Worm (Caenorhabditis elegans) whole organism, L1 larva: Measurements from ENCODE around the gene srd-16.

Source experiments
- F16B12.6 ChIP-seq: fragments of 150-350 bp; optimal IDR thresholded peaks from 2 replicates; lab custom pipeline; 2014; ENCODE audit warnings: missing biosample characterization, missing genetic modification characterization
- aha-1 ChIP-seq: fragments of 150-350 bp; optimal IDR thresholded peaks from 2 replicates; lab custom pipeline; 2014; ENCODE audit warnings: missing biosample characterization, missing genetic modification characterization
- aly-2 ChIP-seq: fragments of 150-350 bp; optimal IDR thresholded peaks from 2 replicates; lab custom pipeline; 2014; ENCODE audit warnings: missing biosample characterization, missing genetic modification characterization
- ama-1 ChIP-seq: fragments of 150-350 bp; optimal IDR thresholded peaks from 2 replicates; lab custom pipeline; 2014
- dpl-1 ChIP-seq, 3 experiments: fragments of 150-350 bp in 2 of 3; sonication (generic microtip) in 1 of 3; optimal IDR thresholded peaks; 2 replicates each; lab custom pipeline; 2014 to 2017; ENCODE audit warnings: missing biosample characterization in 3 of 3, missing genetic modification characterization in 3 of 3, missing genetic modification reagents in 3 of 3
- efl-1 ChIP-seq, 4 experiments: fragments of 150-350 bp; optimal IDR thresholded peaks in 3 of 4; peaks in 1 of 4; 1 replicate in 1 of 4; 2 replicates in 3 of 4; lab custom pipeline; 2014; ENCODE audit warnings: missing biosample characterization in 2 of 4, missing genetic modification characterization in 2 of 4, missing genetic modification reagents in 2 of 4
- lir-3 ChIP-seq: sonication (generic microtip); optimal IDR thresholded peaks from 2 replicates; lab custom pipeline; 2016; ENCODE audit warnings: mild to moderate bottlenecking, missing genetic modification characterization, moderate library complexity, missing compliant biosample characterization; ENCODE audit not compliant: poor library complexity
- lsy-2 ChIP-seq, 2 experiments: fragments of 150-350 bp; optimal IDR thresholded peaks; 2 replicates each; lab custom pipeline; 2014; ENCODE audit warnings: missing biosample characterization in 2 of 2, missing genetic modification characterization in 2 of 2
- nhr-11 ChIP-seq: fragments of 150-350 bp; optimal IDR thresholded peaks from 2 replicates; lab custom pipeline; 2014; ENCODE audit warnings: missing biosample characterization, missing genetic modification characterization
- nhr-12 ChIP-seq: sonication (generic microtip); optimal IDR thresholded peaks from 2 replicates; lab custom pipeline; 2017; ENCODE audit warnings: missing biosample characterization, missing genetic modification characterization
- nhr-77 ChIP-seq: fragments of 150-350 bp; optimal IDR thresholded peaks from 2 replicates; lab custom pipeline; 2014; ENCODE audit warnings: missing biosample characterization, missing genetic modification characterization
- rnt-1 ChIP-seq: sonication (generic microtip); optimal IDR thresholded peaks from 2 replicates; lab custom pipeline; 2016; ENCODE audit warnings: mild to moderate bottlenecking, missing genetic modification characterization, moderate library complexity, missing compliant biosample characterization
- sox-4 ChIP-seq: sonication (generic microtip); optimal IDR thresholded peaks from 2 replicates; lab custom pipeline; 2016; ENCODE audit warnings: missing genetic modification characterization, missing compliant biosample characterization

ce11 chrV:5921761-5922160, 21.9 kb upstream of the srd-16 start:
- TF ChIP-seq F16B12.6 (tag; lab: Kevin White, UChicago) (no peak), sox-4 (tag; lab: Kevin White, UChicago) (no peak), lsy-2 (tag; optimal IDR thresholded peaks at IDR 0.05; lab: Kevin White, UChicago) (no peak), dpl-1 (GFP tag; optimal IDR thresholded peaks at IDR 0.05; lab: Kevin White, UChicago) (no peak), nhr-77 (tag; lab: Kevin White, UChicago) (no peak), nhr-11 (tag; lab: Kevin White, UChicago) (no peak), aly-2 (no peak), efl-1 (optimal IDR thresholded peaks at IDR 0.05; lab: Kevin White, UChicago) (no peak), efl-1 (GFP tag; optimal IDR thresholded peaks at IDR 0.05 in 1 of 2; lab: Kevin White, UChicago) (no peak), nhr-12 (tag; lab: Kevin White, UChicago) (no peak), aha-1 (tag; lab: Kevin White, UChicago) (no peak), lir-3 (no peak), ama-1 (lab: Kevin White, UChicago) (no peak), rnt-1 (no peak)
